Worm (Caenorhabditis elegans): Measurements from ENCODE around the gene F08B12.4.

DNA sequence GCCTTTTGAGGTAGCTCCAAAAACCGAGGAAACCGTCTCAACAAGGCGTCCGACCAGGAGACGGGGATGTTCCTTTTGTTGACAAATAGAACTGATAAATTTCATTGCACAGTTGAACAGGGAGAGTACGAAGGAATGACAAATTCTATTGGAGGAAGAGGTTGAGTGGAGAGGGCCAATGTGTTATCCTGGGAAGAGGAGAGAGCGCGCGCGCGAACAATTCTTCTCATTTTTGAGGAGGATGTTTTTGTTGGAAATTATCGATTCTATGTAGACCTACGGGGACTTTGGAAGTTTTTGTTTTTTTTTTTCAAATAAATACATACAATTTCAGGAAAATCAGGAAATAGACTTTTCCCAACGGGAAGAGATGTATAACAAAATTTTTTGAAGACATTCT is 30.2 kb upstream of the F08B12.4 start:
- TF ChIP-seq T26A5.8 (tag; optimal IDR thresholded peaks at IDR 0.05) (no peak), nhr-90 (tag; optimal IDR thresholded peaks at IDR 0.05) (no peak)

Measured in whole organism, young adult.